Fruit fly (Drosophila melanogaster): Measurements from ENCODE around the gene GstD6.

GstD6 gene

DNA sequence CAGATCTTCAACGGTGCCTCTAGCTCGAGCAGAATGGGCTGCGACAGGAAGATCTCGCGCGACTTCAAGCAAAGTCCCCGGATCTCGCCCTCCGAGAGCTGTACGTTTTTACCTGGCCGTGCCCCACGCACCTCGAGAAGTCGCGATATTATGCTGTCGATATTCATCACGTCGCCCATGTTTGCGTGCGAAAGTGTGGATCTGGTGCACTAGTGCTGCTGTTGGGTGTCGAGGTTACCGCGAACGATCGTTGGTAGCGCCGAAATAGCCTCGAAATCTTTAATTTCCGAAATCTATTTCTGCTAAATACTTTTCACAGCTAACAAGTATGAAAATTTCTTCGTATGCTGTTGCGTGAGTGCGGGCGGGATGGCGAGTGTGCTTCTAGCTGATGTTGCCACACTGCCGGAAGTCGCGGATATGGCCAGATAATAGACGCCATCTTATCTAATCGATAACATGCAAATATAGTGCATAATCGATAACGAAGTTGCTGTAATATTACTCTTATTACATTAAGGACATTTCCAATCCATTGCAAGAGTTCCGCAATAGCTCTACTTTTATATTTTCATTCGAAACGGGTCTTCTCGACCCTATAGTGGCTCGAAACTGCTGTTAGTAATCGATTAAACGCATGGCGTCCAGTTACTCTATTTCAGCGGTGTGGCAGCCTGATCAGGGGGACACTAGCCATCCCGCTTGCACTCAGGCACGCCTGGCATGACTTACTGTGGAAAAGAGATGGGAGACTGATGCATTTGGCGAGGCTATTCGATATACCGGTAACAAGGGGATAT lies 48.8 kb downstream of the GstD6 start, which contains the start of gene Pp1-87B (continued):
- TF ChIP-seq Lhr (GFP tag; optimal IDR thresholded peaks at IDR 0.05) (peak; percentile 85), CG13424 (tag; optimal IDR thresholded peaks at IDR 0.05) (no peak), CG16813 (GFP tag; IDR thresholded peaks at IDR 0.05; ENCODE audit: partially characterized antibody) (peak; percentile 55; the same call in 1 of the 3 replicates), BEAF-32 (GFP tag; optimal IDR thresholded peaks at IDR 0.05) (peak; percentile 70), Trl (optimal IDR thresholded peaks at IDR 0.05) (no peak), Trl (GFP tag; optimal IDR thresholded peaks at IDR 0.05) (peak; percentile 7), Hsf (GFP tag; optimal IDR thresholded peaks at IDR 0.05) (peak; percentile 13), CG4404 (GFP tag; IDR thresholded peaks at IDR 0.05) (no peak), CG14710 (tag; optimal IDR thresholded peaks at IDR 0.05) (peak; percentile 76), hkb (optimal IDR thresholded peaks at IDR 0.05) (peak; percentile 92), hkb (GFP tag; IDR thresholded peaks at IDR 0.05) (no peak), knrl (GFP tag; IDR thresholded peaks at IDR 0.05; ENCODE audit: partially characterized antibody) (peak; percentile 43; the same call in 2 of the 3 replicates), chm (GFP tag; IDR thresholded peaks at IDR 0.05) (0 out of 2 replicates have a peak, but pooled peaks have one; percentile 52), Xrp1 (GFP tag; IDR thresholded peaks at IDR 0.05) (no peak), zf30C (GFP tag; optimal IDR thresholded peaks at IDR 0.05) (no peak), pzg (GFP tag; optimal IDR thresholded peaks at IDR 0.05) (peak; percentile 77), CG30403 (GFP tag; optimal IDR thresholded peaks at IDR 0.05) (peak; percentile 39), CrebB (tag; optimal IDR thresholded peaks at IDR 0.05) (no peak), CG10274 (GFP tag; optimal IDR thresholded peaks at IDR 0.05) (no peak), crp (GFP tag; optimal IDR thresholded peaks at IDR 0.05) (peak in 1 of 2 experiments; percentile 8), CG5953 (GFP tag; IDR thresholded peaks at IDR 0.05) (no peak), CG5180 (GFP tag; optimal IDR thresholded peaks at IDR 0.05) (no peak), her (GFP tag; optimal IDR thresholded peaks at IDR 0.05) (no peak), ato (GFP tag; IDR thresholded peaks at IDR 0.05; ENCODE audit: partially characterized antibody) (no peak), Dip3 (GFP tag; optimal IDR thresholded peaks at IDR 0.05) (peak; percentile 10), CG6791 (GFP tag; IDR thresholded peaks at IDR 0.05; ENCODE audit: partially characterized antibody) (peak; percentile 55; the same call in 2 of the 3 replicates), CG10267 (tag; optimal IDR thresholded peaks at IDR 0.05) (peak; percentile 16), CG15514 (GFP tag; optimal IDR thresholded peaks at IDR 0.05) (no peak), Dref (GFP tag; IDR thresholded peaks at IDR 0.05) (peak; percentile 66), twi (tag; optimal IDR thresholded peaks at IDR 0.05) (peak; percentile 28), CG34376 (GFP tag; optimal IDR thresholded peaks at IDR 0.05) (peak; percentile 9), lbe (GFP tag; optimal IDR thresholded peaks at IDR 0.05) (no peak), Mad (GFP tag; optimal IDR thresholded peaks at IDR 0.05) (no peak), HLH3B (GFP tag; IDR thresholded peaks at IDR 0.05) (no peak), CG13775 (GFP tag; optimal IDR thresholded peaks at IDR 0.05) (peak; percentile 34), Stat92E (GFP tag; optimal IDR thresholded peaks at IDR 0.05) (peak in 1 of 3 experiments; percentile 16), CG12769 (tag; optimal IDR thresholded peaks at IDR 0.05) (no peak), HLHmδ (GFP tag; optimal IDR thresholded peaks at IDR 0.05) (peak; percentile 61), lov (optimal IDR thresholded peaks at IDR 0.05) (no peak), lov (GFP tag; IDR thresholded peaks at IDR 0.05) (no peak), Dip2 (GFP tag; IDR thresholded peaks at IDR 0.05) (no peak), CG9215 (GFP tag; IDR thresholded peaks at IDR 0.05) (0 out of 2 replicates have a peak, but pooled peaks have one; percentile 13), TFAM (GFP tag; optimal IDR thresholded peaks at IDR 0.05) (no peak), ftz-f1 (GFP tag; optimal IDR thresholded peaks at IDR 0.05) (no peak), CG4328 (GFP tag; optimal IDR thresholded peaks at IDR 0.05) (peak; percentile 32), CoRest (tag; optimal IDR thresholded peaks at IDR 0.05) (peak; percentile 63), fd96Cb (tag; optimal IDR thresholded peaks at IDR 0.05) (no peak), Sin3A (optimal IDR thresholded peaks at IDR 0.05) (peak; percentile 100), CG34422 (GFP tag; IDR thresholded peaks at IDR 0.05) (peak; percentile 31; the same call in 1 of the 3 replicates)
